Worm (Caenorhabditis elegans) whole organism, L1 larva: ENCODE measurements around the gene brap-2.

ENCODE experiments used
- C04F5.9 ChIP-seq: sonication (generic microtip); optimal IDR thresholded peaks from 2 replicates; lab custom pipeline; 2016; ENCODE audit warnings: missing genetic modification characterization, missing compliant biosample characterization
- C34B4.2 ChIP-seq: sonication (generic microtip); optimal IDR thresholded peaks from 2 replicates; lab custom pipeline; 2017; ENCODE audit warnings: mild to moderate bottlenecking, missing genetic modification characterization, missing compliant biosample characterization
- Y116A8C.19 ChIP-seq: sonication (generic microtip); optimal IDR thresholded peaks from 2 replicates; lab custom pipeline; 2016; ENCODE audit warnings: missing compliant biosample characterization, missing genetic modification characterization, borderline replicate concordance
- aha-1 ChIP-seq: fragments of 150-350 bp; optimal IDR thresholded peaks from 2 replicates; lab custom pipeline; 2014; ENCODE audit warnings: missing biosample characterization, missing genetic modification characterization
- alr-1 ChIP-seq: fragments of 200-800 bp; sonication (Bioruptor generic); optimal IDR thresholded peaks from 2 replicates; lab custom pipeline; 2018; ENCODE audit warnings: borderline replicate concordance, mild to moderate bottlenecking, missing genetic modification characterization, missing compliant biosample characterization
- blmp-1 ChIP-seq: fragments of 150-350 bp; optimal IDR thresholded peaks from 2 replicates; lab custom pipeline; 2014; ENCODE audit warnings: missing biosample characterization, missing genetic modification characterization
- ceh-63 ChIP-seq: fragments of 200-800 bp; sonication (Bioruptor generic); optimal IDR thresholded peaks from 2 replicates; lab custom pipeline; 2018; ENCODE audit warnings: mild to moderate bottlenecking, missing genetic modification characterization, missing compliant biosample characterization
- ceh-8 ChIP-seq: fragments of 200-800 bp; sonication (Bioruptor generic); optimal IDR thresholded peaks from 2 replicates; lab custom pipeline; 2018; ENCODE audit warnings: mild to moderate bottlenecking, missing genetic modification characterization, moderate library complexity, missing compliant biosample characterization
- ceh-82 ChIP-seq, 3 experiments: fragments of 150-350 bp in 1 of 3; sonication (generic microtip) in 2 of 3; optimal IDR thresholded peaks; 2 replicates each; lab custom pipeline; 2014 to 2017; ENCODE audit warnings: missing biosample characterization in 3 of 3, missing genetic modification characterization in 3 of 3
- dsc-1 ChIP-seq: sonication (generic microtip); optimal IDR thresholded peaks from 2 replicates; lab custom pipeline; 2016; ENCODE audit warnings: mild to moderate bottlenecking, missing genetic modification characterization, missing compliant biosample characterization
- efl-1 ChIP-seq, 4 experiments: fragments of 150-350 bp; optimal IDR thresholded peaks in 3 of 4; peaks in 1 of 4; 1 replicate in 1 of 4; 2 replicates in 3 of 4; lab custom pipeline; 2014; ENCODE audit warnings: missing biosample characterization in 2 of 4, missing genetic modification characterization in 2 of 4, missing genetic modification reagents in 2 of 4
- egl-13 ChIP-seq: sonication (generic microtip); optimal IDR thresholded peaks from 2 replicates; lab custom pipeline; 2016; ENCODE audit warnings: missing genotype, missing genetic modification reagents, missing genetic modification characterization, missing compliant biosample characterization
- elt-2 ChIP-seq: sonication (generic microtip); optimal IDR thresholded peaks from 2 replicates; lab custom pipeline; 2016; ENCODE audit warnings: missing genetic modification characterization, mild to moderate bottlenecking, inconsistent platforms, missing compliant biosample characterization, missing genetic modification reagents
- fkh-10 ChIP-seq: sonication (generic microtip); optimal IDR thresholded peaks from 2 replicates; lab custom pipeline; 2017; ENCODE audit warnings: missing biosample characterization, missing genetic modification reagents, missing genetic modification characterization
- fkh-4 ChIP-seq: sonication (generic microtip); optimal IDR thresholded peaks from 2 replicates; lab custom pipeline; 2016; ENCODE audit warnings: missing compliant biosample characterization, missing genetic modification characterization, borderline replicate concordance
- fos-1 ChIP-seq: fragments of 150-350 bp; optimal IDR thresholded peaks from 2 replicates; lab custom pipeline; 2014; ENCODE audit warnings: missing biosample characterization, missing genetic modification characterization
- hlh-4 ChIP-seq: sonication (generic microtip); optimal IDR thresholded peaks from 2 replicates; lab custom pipeline; 2016; ENCODE audit warnings: mild to moderate bottlenecking, missing genetic modification characterization, missing compliant biosample characterization
- hpl-2 ChIP-seq: fragments of 150-350 bp; optimal IDR thresholded peaks from 2 replicates; lab custom pipeline; 2014; ENCODE audit warnings: missing biosample characterization, missing genetic modification reagents, missing genetic modification characterization
- lin-14 ChIP-seq: fragments of 200-800 bp; sonication (Bioruptor generic); optimal IDR thresholded peaks from 2 replicates; lab custom pipeline; 2018; ENCODE audit warnings: mild to moderate bottlenecking, missing genetic modification characterization, moderate library complexity, missing compliant biosample characterization
- lin-39 ChIP-seq: fragments of 150-350 bp; optimal IDR thresholded peaks from 2 replicates; lab custom pipeline; 2014; ENCODE audit warnings: missing biosample characterization, missing genetic modification reagents, missing genetic modification characterization
- lsy-2 ChIP-seq, 2 experiments: fragments of 150-350 bp; optimal IDR thresholded peaks; 2 replicates each; lab custom pipeline; 2014; ENCODE audit warnings: missing biosample characterization in 2 of 2, missing genetic modification characterization in 2 of 2
- nhr-12 ChIP-seq: sonication (generic microtip); optimal IDR thresholded peaks from 2 replicates; lab custom pipeline; 2017; ENCODE audit warnings: missing biosample characterization, missing genetic modification characterization
- nhr-20 ChIP-seq: sonication (generic microtip); optimal IDR thresholded peaks from 2 replicates; lab custom pipeline; 2016; ENCODE audit warnings: mild to moderate bottlenecking, missing genetic modification characterization, missing compliant biosample characterization
- nhr-28 ChIP-seq: fragments of 150-350 bp; optimal IDR thresholded peaks from 2 replicates; lab custom pipeline; 2014; ENCODE audit warnings: missing biosample characterization, missing genetic modification characterization
- nhr-84 ChIP-seq: sonication (generic microtip); optimal IDR thresholded peaks from 2 replicates; lab custom pipeline; 2017; ENCODE audit warnings: missing biosample characterization, missing genetic modification characterization
- nhr-90 ChIP-seq: sonication (generic microtip); optimal IDR thresholded peaks from 2 replicates; lab custom pipeline; 2016; ENCODE audit warnings: mild to moderate bottlenecking, missing genetic modification characterization, missing compliant biosample characterization; ENCODE audit not compliant: poor library complexity
- pax-3 ChIP-seq: fragments of 200-800 bp; sonication (Bioruptor generic); optimal IDR thresholded peaks from 2 replicates; lab custom pipeline; 2018; ENCODE audit warnings: mild to moderate bottlenecking, missing genetic modification characterization, moderate library complexity, missing compliant biosample characterization
- pqm-1 ChIP-seq: sonication (generic microtip); optimal IDR thresholded peaks from 3 replicates; lab custom pipeline; 2017; ENCODE audit warnings: missing biosample characterization, missing genetic modification characterization
- sptf-1 ChIP-seq: fragments of 150-350 bp; optimal IDR thresholded peaks from 2 replicates; lab custom pipeline; 2014; ENCODE audit warnings: missing biosample characterization, missing genetic modification characterization
- sup-37 ChIP-seq: fragments of 200-800 bp; sonication (Bioruptor generic); optimal IDR thresholded peaks from 2 replicates; lab custom pipeline; 2018; ENCODE audit warnings: mild to moderate bottlenecking, missing genetic modification characterization, missing compliant biosample characterization
- swsn-7 ChIP-seq: sonication (generic microtip); optimal IDR thresholded peaks from 2 replicates; lab custom pipeline; 2016; ENCODE audit warnings: missing genetic modification characterization, missing compliant biosample characterization
- unc-130 ChIP-seq: fragments of 150-350 bp; optimal IDR thresholded peaks from 2 replicates; lab custom pipeline; 2017; ENCODE audit warnings: missing biosample characterization, missing genetic modification characterization, inconsistent platforms
- xbp-1 ChIP-seq: sonication (generic microtip); optimal IDR thresholded peaks from 2 replicates; lab custom pipeline; 2016; ENCODE audit warnings: missing genetic modification characterization, missing compliant biosample characterization
- zip-4 ChIP-seq: fragments of 200-800 bp; sonication (Bioruptor generic); optimal IDR thresholded peaks from 2 replicates; lab custom pipeline; 2018; ENCODE audit warnings: mild to moderate bottlenecking, missing genetic modification characterization, moderate library complexity, missing compliant biosample characterization
- ztf-4 ChIP-seq: fragments of 150-350 bp; optimal IDR thresholded peaks from 2 replicates; lab custom pipeline; 2014; ENCODE audit warnings: missing biosample characterization, missing genetic modification characterization

The brap-2 gene

ce11 chrII:5358137-5358745 is 34.7 kb downstream of the brap-2 start, which contains the start of the genes F09E5.11 and bmy-1 (continued):
- TF ChIP-seq nhr-28 (tag; lab: Kevin White, UChicago): no peak
- TF ChIP-seq nhr-84 (tag; lab: Kevin White, UChicago): no peak
- peak; percentile 91 for TF ChIP-seq lin-14 (GFP tag; lab: Kevin White, UChicago)
- TF ChIP-seq pax-3 (tag; lab: Kevin White, UChicago): peak; percentile 84
- peak; percentile 81 to 84 (median 82) for TF ChIP-seq ceh-82 (tag; optimal IDR thresholded peaks at IDR 0.05; lab: Kevin White, UChicago)
- TF ChIP-seq dsc-1 (tag; lab: Kevin White, UChicago): peak; percentile 85
- peak; percentile 82 for TF ChIP-seq nhr-90 (tag; lab: Kevin White, UChicago)
- TF ChIP-seq fos-1 (tag; lab: Kevin White, UChicago): peak; percentile 45
- TF ChIP-seq aha-1: no peak
- peak; percentile 44 for TF ChIP-seq sup-37
- TF ChIP-seq lsy-2 (tag; optimal IDR thresholded peaks at IDR 0.05; lab: Kevin White, UChicago): peak; percentile 80 to 81
- no peak for TF ChIP-seq ceh-63 (GFP tag; lab: Kevin White, UChicago)
- peak; percentile 29 for TF ChIP-seq Y116A8C.19 (tag; lab: Kevin White, UChicago)
- TF ChIP-seq, all 84 proteins: peak for 57

- TF ChIP-seq xbp-1 (tag; lab: Kevin White, UChicago): no peak
- TF ChIP-seq nhr-20 (tag; lab: Kevin White, UChicago): no peak
- TF ChIP-seq zip-4 (GFP tag; lab: Kevin White, UChicago): no peak
- TF ChIP-seq lsy-2 (tag; optimal IDR thresholded peaks at IDR 0.05; lab: Kevin White, UChicago): no peak
- TF ChIP-seq C04F5.9 (tag; lab: Kevin White, UChicago): no peak
- TF ChIP-seq fos-1 (tag; lab: Kevin White, UChicago): no peak
- TF ChIP-seq lin-39 (tag; lab: Kevin White, UChicago): no peak
- no peak for TF ChIP-seq ztf-4 (tag; lab: Kevin White, UChicago)
- TF ChIP-seq hpl-2 (GFP tag; lab: Kevin White, UChicago): no peak
Observed at ce11 chrII:5355384-5355783, 37.6 kb downstream of the brap-2 start, which contains the start of gene srg-69. Gene srg-69 (plus strand): TSS chrII:5355684.

- TF ChIP-seq elt-2 (peak; percentile 10), efl-1 (optimal IDR thresholded peaks at IDR 0.05; lab: Kevin White, UChicago) (no peak), efl-1 (GFP tag; optimal IDR thresholded peaks at IDR 0.05 in 1 of 2; lab: Kevin White, UChicago) (peak in 1 of 2 experiments; percentile 44), egl-13 (no peak), blmp-1 (tag; lab: Kevin White, UChicago) (no peak), unc-130 (no peak)
Observed at ce11 chrII:5353642-5354041, 39.3 kb downstream of the brap-2 start.

ce11 chrII:5351799-5352198 is 41.2 kb downstream of the brap-2 start, which contains the start of gene F09E5.7:
Gene F09E5.7 (plus strand): TSS chrII:5352099.
- no peak for TF ChIP-seq C34B4.2
- TF ChIP-seq lin-14 (GFP tag; lab: Kevin White, UChicago): no peak
- no peak for TF ChIP-seq nhr-12 (tag; lab: Kevin White, UChicago)
- no peak for TF ChIP-seq ceh-8
- no peak for TF ChIP-seq lin-39 (tag; lab: Kevin White, UChicago)
- TF ChIP-seq xbp-1 (tag; lab: Kevin White, UChicago): no peak
- no peak for TF ChIP-seq swsn-7 (tag; lab: Kevin White, UChicago)
- no peak for TF ChIP-seq efl-1 (optimal IDR thresholded peaks at IDR 0.05; lab: Kevin White, UChicago)
- TF ChIP-seq efl-1 (GFP tag; optimal IDR thresholded peaks at IDR 0.05 in 1 of 2; lab: Kevin White, UChicago): no peak
- no peak for TF ChIP-seq fkh-10 (GFP tag; lab: Kevin White, UChicago)
- TF ChIP-seq egl-13: no peak
- TF ChIP-seq fkh-4 (tag; lab: Kevin White, UChicago): no peak
- TF ChIP-seq pqm-1: no peak
- no peak for TF ChIP-seq alr-1
- TF ChIP-seq unc-130: no peak
- TF ChIP-seq sptf-1 (tag; lab: Kevin White, UChicago): no peak
- TF ChIP-seq hlh-4 (tag; lab: Kevin White, UChicago): no peak
- TF ChIP-seq, all 84 proteins: peak for 0
